Fruit fly (Drosophila melanogaster): ENCODE measurements around the gene Jon65Aii.

DNA sequence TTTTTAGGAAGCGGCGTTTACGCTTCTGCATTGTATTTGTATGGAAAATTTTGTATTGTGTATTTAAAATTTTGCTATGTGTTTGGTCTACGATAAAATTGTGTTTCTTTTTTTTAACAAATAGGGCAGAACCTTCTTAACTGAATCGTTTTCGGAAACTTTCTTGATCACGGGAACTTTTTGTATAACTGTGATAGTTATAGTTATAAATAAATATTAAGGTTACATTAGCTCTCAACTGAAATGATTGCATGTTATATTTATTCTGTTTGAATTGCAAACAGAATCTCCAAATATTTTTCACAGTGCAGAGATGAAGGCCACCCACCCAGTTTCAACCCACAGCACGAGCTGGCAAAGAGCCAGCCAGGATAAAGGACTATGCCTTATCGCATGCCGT, 41.2 kb upstream of the Jon65Aii start, which contains the start of gene alphaKap4:
- TF ChIP-seq EcR (GFP tag; optimal IDR thresholded peaks at IDR 0.05) (no peak), gl (tag; optimal IDR thresholded peaks at IDR 0.05) (no peak), CG8301 (tag; optimal IDR thresholded peaks at IDR 0.05) (no peak), CG8159 (tag; optimal IDR thresholded peaks at IDR 0.05) (no peak), Pif1A (GFP tag; optimal IDR thresholded peaks at IDR 0.05) (no peak), rn (GFP tag; IDR thresholded peaks at IDR 0.05) (no peak)
